Fruit fly (Drosophila melanogaster) whole organism, embryonic: Measurements from ENCODE around the gene Mkk4.

Experiments used
- C15 ChIP-seq: fragments of 200-800 bp; sonication (Bioruptor generic); IDR thresholded peaks from 3 replicates; pipeline ENCODE4 v1.3.6; 2022; ENCODE audit warnings: missing biosample characterization, missing genetic modification characterization
- CG10267 ChIP-seq: fragments of 200-800 bp; sonication (Bioruptor generic); optimal IDR thresholded peaks from 2 replicates; lab custom pipeline; 2018; ENCODE audit warnings: missing biosample characterization, mild to moderate bottlenecking, missing genetic modification characterization, moderate library complexity
- CG12659 ChIP-seq: fragments of 200-800 bp; sonication (Bioruptor generic); optimal IDR thresholded peaks from 3 replicates; lab custom pipeline; 2017; ENCODE audit warnings: mild to moderate bottlenecking, missing biosample characterization, missing genetic modification reagents, missing genetic modification characterization
- CG13287 ChIP-seq: fragments of 200-800 bp; sonication (Bioruptor generic); IDR thresholded peaks from 2 replicates; pipeline ENCODE4 v1.3.6; 2022; ENCODE audit warnings: missing biosample characterization, missing genetic modification characterization; ENCODE audit not compliant: partially characterized antibody
- CG13894 ChIP-seq: fragments of 200-800 bp; sonication (Bioruptor generic); optimal IDR thresholded peaks from 3 replicates; lab custom pipeline; 2018; ENCODE audit warnings: missing biosample characterization, mild to moderate bottlenecking, missing genetic modification characterization, moderate library complexity
- CG15479 ChIP-seq: fragments of 200-800 bp; sonication (Bioruptor generic); optimal IDR thresholded peaks from 3 replicates; lab custom pipeline; 2019; ENCODE audit warnings: missing biosample characterization, mild to moderate bottlenecking, missing genetic modification characterization, moderate library complexity
- CG18619 ChIP-seq: fragments of 200-800 bp; sonication (Bioruptor generic); optimal IDR thresholded peaks from 3 replicates; lab custom pipeline; 2017; ENCODE audit warnings: missing biosample characterization, mild to moderate bottlenecking, missing genetic modification characterization
- CG2875 ChIP-seq: fragments of 200-800 bp; sonication (Bioruptor generic); optimal IDR thresholded peaks from 2 replicates; lab custom pipeline; 2017; ENCODE audit warnings: missing biosample characterization, mild to moderate bottlenecking, missing genetic modification characterization, missing genetic modification reagents
- CG4404 ChIP-seq: fragments of 200-800 bp; sonication (Bioruptor generic); IDR thresholded peaks from 2 replicates; pipeline ENCODE4 v1.3.6; 2022; ENCODE audit warnings: missing biosample characterization, missing genetic modification characterization
- CG6683 ChIP-seq: fragments of 200-800 bp; sonication (Bioruptor generic); optimal IDR thresholded peaks from 2 replicates; lab custom pipeline; 2017; ENCODE audit warnings: missing biosample characterization, mild to moderate bottlenecking, missing genetic modification characterization, missing genetic modification reagents
- CG7556 ChIP-seq: fragments of 200-800 bp; sonication (Bioruptor generic); optimal IDR thresholded peaks from 2 replicates; lab custom pipeline; 2017; ENCODE audit warnings: missing biosample characterization, mild to moderate bottlenecking, missing genetic modification characterization
- CG8388 ChIP-seq: fragments of 200-800 bp; sonication (Bioruptor generic); optimal IDR thresholded peaks from 2 replicates; lab custom pipeline; 2019; ENCODE audit warnings: missing biosample characterization, mild to moderate bottlenecking, missing genetic modification characterization, moderate library complexity
- CHES-1-like ChIP-seq: fragments of 200-800 bp; sonication (Bioruptor generic); optimal IDR thresholded peaks from 2 replicates; lab custom pipeline; 2016; ENCODE audit warnings: missing biosample characterization, missing genetic modification characterization
- CTCF ChIP-seq: fragments of 200-800 bp; sonication (Bioruptor generic); optimal IDR thresholded peaks from 2 replicates; lab custom pipeline; 2017; ENCODE audit warnings: missing biosample characterization, mild to moderate bottlenecking, missing genetic modification characterization, moderate library complexity
- CkIIα-i1 ChIP-seq: fragments of 200-800 bp; sonication (Bioruptor generic); IDR thresholded peaks from 2 replicates; pipeline ENCODE4 v1.3.6; 2022; ENCODE audit warnings: missing biosample characterization, missing genetic modification characterization
- Dek ChIP-seq: fragments of 200-800 bp; sonication (Bioruptor generic); optimal IDR thresholded peaks from 3 replicates; lab custom pipeline; 2019; ENCODE audit warnings: missing biosample characterization, mild to moderate bottlenecking, missing genetic modification characterization, moderate library complexity
- HmgD ChIP-seq: fragments of 200-800 bp; sonication (Bioruptor generic); optimal IDR thresholded peaks from 3 replicates; lab custom pipeline; 2016; ENCODE audit warnings: missing biosample characterization, missing genetic modification characterization
- Med ChIP-seq: fragments of 200-800 bp; sonication (Bioruptor generic); peaks from one replicate; lab custom pipeline; 2016; ENCODE audit warnings: missing biosample characterization, missing genetic modification characterization, mild to moderate bottlenecking, inconsistent platforms, moderate library complexity
- Nf-YA ChIP-seq: fragments of 200-800 bp; sonication (Bioruptor generic); IDR thresholded peaks from 2 replicates; pipeline ENCODE4 v1.3.6; 2022; ENCODE audit warnings: missing biosample characterization, missing genetic modification characterization
- PHDP ChIP-seq: fragments of 200-800 bp; sonication (Bioruptor generic); optimal IDR thresholded peaks from 3 replicates; lab custom pipeline; 2018; ENCODE audit warnings: missing biosample characterization, mild to moderate bottlenecking, missing genetic modification characterization, moderate library complexity
- Ravus ChIP-seq: fragments of 200-800 bp; sonication (Bioruptor generic); IDR thresholded peaks from 2 replicates; pipeline ENCODE4 v1.3.6; 2022; ENCODE audit warnings: missing biosample characterization, missing genetic modification characterization
- Rx ChIP-seq: fragments of 200-800 bp; sonication (Bioruptor generic); IDR thresholded peaks from 2 replicates; pipeline ENCODE4 v1.3.6; 2022; ENCODE audit warnings: missing biosample characterization, missing genetic modification characterization
- Sox102F ChIP-seq: fragments of 200-800 bp; sonication (Bioruptor generic); optimal IDR thresholded peaks from 2 replicates; lab custom pipeline; 2018; ENCODE audit warnings: missing biosample characterization, mild to moderate bottlenecking, missing genetic modification characterization, moderate library complexity
- Spps ChIP-seq: fragments of 200-800 bp; sonication (Bioruptor generic); optimal IDR thresholded peaks from 2 replicates; lab custom pipeline; 2018; ENCODE audit warnings: missing biosample characterization, mild to moderate bottlenecking, missing genetic modification characterization
- Sry-δ ChIP-seq: fragments of 200-800 bp; sonication (Bioruptor generic); optimal IDR thresholded peaks from 2 replicates; lab custom pipeline; 2016; ENCODE audit warnings: missing biosample characterization, missing genetic modification characterization
- Trl ChIP-seq, 3 experiments: fragments of >200 bp in 2 of 3; fragments of 200-800 bp in 1 of 3; sonication (Bioruptor generic) in 1 of 3; optimal IDR thresholded peaks; 2 replicates in 1 of 3; 3 replicates in 2 of 3; lab custom pipeline; 2016 to 2017; ENCODE audit warnings: missing biosample characterization in 1 of 3, missing genetic modification characterization in 1 of 3
- Vsx1 ChIP-seq: fragments of 200-800 bp; sonication (Bioruptor generic); optimal IDR thresholded peaks from 2 replicates; lab custom pipeline; 2017; ENCODE audit warnings: missing biosample characterization, mild to moderate bottlenecking, missing genetic modification characterization, missing genetic modification reagents
- ato ChIP-seq: fragments of 200-800 bp; sonication (Bioruptor generic); IDR thresholded peaks from 2 replicates; pipeline ENCODE4 v1.3.6; 2022; ENCODE audit warnings: missing biosample characterization, missing genetic modification characterization; ENCODE audit not compliant: partially characterized antibody
- chinmo ChIP-seq: fragments of 200-800 bp; sonication (Bioruptor generic); IDR thresholded peaks from 4 replicates; pipeline ENCODE4 v1.3.6; 2022; ENCODE audit warnings: missing biosample characterization, missing genetic modification characterization; ENCODE audit not compliant: partially characterized antibody
- croc ChIP-seq: fragments of 200-800 bp; sonication (Bioruptor generic); conservative IDR thresholded peaks from 3 replicates; pipeline ENCODE4 v1.3.6; 2022; ENCODE audit warnings: missing biosample characterization, missing genetic modification characterization
- crol ChIP-seq: fragments of 200-800 bp; sonication (Bioruptor generic); IDR thresholded peaks from 2 replicates; pipeline ENCODE4 v1.3.6; 2022; ENCODE audit warnings: missing biosample characterization, missing genetic modification characterization
- cwo ChIP-seq: fragments of 200-800 bp; sonication (Bioruptor generic); optimal IDR thresholded peaks from 3 replicates; lab custom pipeline; 2017; ENCODE audit warnings: missing biosample characterization, missing genetic modification characterization, mild to moderate bottlenecking, moderate library complexity, missing genetic modification reagents
- dysf ChIP-seq: fragments of 200-800 bp; sonication (Bioruptor generic); IDR thresholded peaks from 3 replicates; pipeline ENCODE4 v1.3.6; 2022; ENCODE audit warnings: missing biosample characterization, missing genetic modification characterization
- fd102C ChIP-seq: fragments of 200-800 bp; sonication (Bioruptor generic); optimal IDR thresholded peaks from 2 replicates; lab custom pipeline; 2018; ENCODE audit warnings: missing biosample characterization, mild to moderate bottlenecking, missing genetic modification characterization, moderate library complexity
- gcm2 ChIP-seq: fragments of 200-800 bp; sonication (Bioruptor generic); optimal IDR thresholded peaks from 2 replicates; lab custom pipeline; 2016; ENCODE audit warnings: missing biosample characterization, missing genetic modification characterization
- gfzf ChIP-seq: fragments of 200-800 bp; sonication (Bioruptor generic); optimal IDR thresholded peaks from 2 replicates; lab custom pipeline; 2016; ENCODE audit warnings: missing biosample characterization, mild to moderate bottlenecking, missing genetic modification characterization, moderate library complexity
- h ChIP-seq: fragments of >200 bp; optimal IDR thresholded peaks from 2 replicates; lab custom pipeline; 2017
- hb ChIP-seq: fragments of 200-800 bp; sonication (Bioruptor generic); IDR thresholded peaks from 3 replicates; pipeline ENCODE4 v1.3.6; 2022; ENCODE audit warnings: missing biosample characterization, missing genetic modification characterization; ENCODE audit not compliant: partially characterized antibody
- ind ChIP-seq: fragments of 200-800 bp; sonication (Bioruptor generic); optimal IDR thresholded peaks from 3 replicates; lab custom pipeline; 2016; ENCODE audit warnings: missing biosample characterization, missing genetic modification characterization
- klu ChIP-seq: fragments of 200-800 bp; sonication (Bioruptor generic); IDR thresholded peaks from 2 replicates; pipeline ENCODE4 v1.3.6; 2022; ENCODE audit warnings: missing biosample characterization, missing genetic modification characterization
- pan ChIP-seq, 4 experiments: fragments of >200 bp in 3 of 4; fragments of 200-800 bp in 1 of 4; sonication (Bioruptor generic) in 1 of 4; optimal IDR thresholded peaks in 3 of 4; IDR thresholded peaks in 1 of 4; 2 replicates each; pipeline versions ENCODE4 v1.3.6 to Lab custom; 2017 to 2022; ENCODE audit warnings: missing biosample characterization in 2 of 4, missing genetic modification characterization in 2 of 4, mixed read lengths in 1 of 4
- prd ChIP-seq, 3 experiments: fragments of >200 bp in 2 of 3; fragments of 200-800 bp in 1 of 3; sonication (Bioruptor generic) in 1 of 3; optimal IDR thresholded peaks in 2 of 3; IDR thresholded peaks in 1 of 3; 2 replicates in 2 of 3; 3 replicates in 1 of 3; pipeline versions ENCODE4 v1.3.6 to Lab custom; 2017 to 2022; ENCODE audit warnings: missing biosample characterization in 1 of 3, missing genetic modification characterization in 1 of 3
- sisA ChIP-seq: fragments of 200-800 bp; sonication (Bioruptor generic); IDR thresholded peaks from 2 replicates; pipeline ENCODE4 v1.3.6; 2022; ENCODE audit warnings: missing biosample characterization, missing genetic modification characterization
- tio ChIP-seq: fragments of 200-800 bp; sonication (Bioruptor generic); optimal IDR thresholded peaks from 2 replicates; lab custom pipeline; 2017; ENCODE audit warnings: missing biosample characterization, missing genetic modification characterization, inconsistent platforms
- toy ChIP-seq: fragments of 200-800 bp; sonication (Bioruptor generic); IDR thresholded peaks from 2 replicates; pipeline ENCODE4 v1.3.6; 2022; ENCODE audit warnings: missing biosample characterization, missing genetic modification characterization
- usp ChIP-seq: fragments of >200 bp; optimal IDR thresholded peaks from 2 replicates; lab custom pipeline; 2017; ENCODE audit warnings: missing biosample characterization, missing genetic modification characterization
- vfl ChIP-seq: fragments of 200-800 bp; sonication (Bioruptor generic); optimal IDR thresholded peaks from 2 replicates; lab custom pipeline; 2016; ENCODE audit warnings: missing biosample characterization, missing genetic modification characterization

Mkk4 gene

DNA sequence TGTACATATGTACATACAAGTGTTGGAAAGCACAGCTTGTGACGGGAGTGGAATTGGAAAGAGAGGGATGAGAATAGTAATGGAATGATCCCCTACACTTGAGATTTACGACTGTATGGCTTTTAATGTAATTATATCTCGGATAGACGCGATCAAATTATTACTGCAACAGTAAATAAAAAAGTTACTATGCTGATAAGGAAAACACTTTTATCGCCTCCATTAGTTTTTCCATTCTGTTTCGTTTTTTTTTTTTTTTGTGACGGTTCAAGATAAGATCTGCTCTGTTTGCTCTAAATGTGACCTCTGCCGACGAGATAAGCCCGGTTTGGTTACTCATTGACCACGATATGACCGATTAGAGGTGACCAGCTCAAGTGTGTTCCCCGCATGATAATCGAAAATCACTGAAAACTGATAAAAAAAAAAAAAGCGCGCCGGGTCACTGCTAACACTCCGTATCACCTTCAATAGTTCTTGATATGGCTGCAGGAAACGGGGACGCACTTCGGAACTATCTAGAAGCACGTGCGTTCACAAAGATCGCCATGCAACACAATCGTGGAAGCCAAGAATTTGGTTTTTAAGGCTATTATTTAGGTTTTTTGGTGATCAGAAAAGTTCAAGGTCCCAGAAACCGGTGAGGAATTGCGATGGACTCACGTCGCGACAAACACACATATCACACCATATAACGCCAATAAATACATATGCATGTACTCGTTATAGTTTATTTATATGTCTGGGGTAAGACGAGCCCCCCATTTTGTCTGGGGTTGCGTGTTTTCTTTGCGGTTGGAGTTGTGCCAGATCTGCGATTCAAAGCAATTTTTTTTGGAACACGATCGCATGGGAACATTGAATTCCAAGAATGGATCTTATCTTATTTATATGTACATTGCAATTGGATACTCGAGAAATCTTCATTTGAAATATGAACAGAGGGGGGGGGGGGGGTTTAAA lies 20.2 kb upstream of the Mkk4 start, which contains the start of gene p (continued):
- TF ChIP-seq Sry-δ (GFP tag; lab: Kevin White, UChicago) = no peak
- TF ChIP-seq hb (GFP tag; lab: Robert Waterston, UW) = no peak
- TF ChIP-seq Med (GFP tag; lab: Kevin White, UChicago) = peak; percentile 77
- 0 out of 3 replicates have a peak, but pooled peaks have one; percentile 11 for TF ChIP-seq dysf (GFP tag; lab: Robert Waterston, UW)
- peak; percentile 30 for TF ChIP-seq ind (GFP tag; lab: Kevin White, UChicago)
- TF ChIP-seq sisA (GFP tag; lab: Robert Waterston, UW) = no peak
- TF ChIP-seq C15 (GFP tag; lab: Robert Waterston, UW) = no peak
- TF ChIP-seq Sox102F = peak; percentile 41
- TF ChIP-seq PHDP (tag; lab: Kevin White, UChicago) = peak; percentile 56
- no peak for TF ChIP-seq HmgD (GFP tag; lab: Kevin White, UChicago)
- TF ChIP-seq gcm2 (GFP tag; lab: Kevin White, UChicago) = no peak
- TF ChIP-seq gfzf = no peak
- peak; percentile 68 for TF ChIP-seq CG15479 (GFP tag; lab: Kevin White, UChicago)
- TF ChIP-seq Ravus (GFP tag; lab: Robert Waterston, UW) = no peak
- no peak for TF ChIP-seq CG8388 (GFP tag; lab: Kevin White, UChicago)
- TF ChIP-seq CHES-1-like (GFP tag; lab: Kevin White, UChicago) = peak; percentile 10
- TF ChIP-seq Rx (GFP tag; lab: Robert Waterston, UW) = no peak
- no peak for TF ChIP-seq fd102C (GFP tag; lab: Kevin White, UChicago)
- no peak for TF ChIP-seq CG2875 (GFP tag; lab: Kevin White, UChicago)
- TF ChIP-seq pan (optimal IDR thresholded peaks at IDR 0.05; lab: Kevin White, UChicago) = no peak
- peak in 1 of 2 experiments; percentile 45 for TF ChIP-seq pan (GFP tag; optimal IDR thresholded peaks at IDR 0.05 in 1 of 2, IDR thresholded peaks at IDR 0.05 in 1 of 2)
- no peak for TF ChIP-seq Dek (tag; lab: Kevin White, UChicago)
- peak; percentile 33 for TF ChIP-seq tio (GFP tag; lab: Kevin White, UChicago)
- peak; percentile 78 for TF ChIP-seq cwo (GFP tag; lab: Kevin White, UChicago)
- TF ChIP-seq crol (GFP tag; lab: Robert Waterston, UW) = no peak
- TF ChIP-seq h (lab: Kevin White, UChicago) = no peak
- TF ChIP-seq CkIIα-i1 (GFP tag; lab: Robert Waterston, UW) = no peak
- TF ChIP-seq CG4404 (GFP tag; lab: Robert Waterston, UW) = no peak
- TF ChIP-seq Nf-YA = no peak
- TF ChIP-seq CG10267 (tag; lab: Kevin White, UChicago) = peak; percentile 77
- peak; percentile 43 for TF ChIP-seq CG12659 (GFP tag; lab: Kevin White, UChicago)
- peak; percentile 32 for TF ChIP-seq CG13894 (tag; lab: Kevin White, UChicago)
- TF ChIP-seq croc = no peak
- 0 out of 4 replicates have a peak, but pooled peaks have one; percentile 68 for TF ChIP-seq chinmo (GFP tag; lab: Robert Waterston, UW)
- no peak for TF ChIP-seq ato (GFP tag; lab: Robert Waterston, UW)
- TF ChIP-seq Vsx1 (GFP tag; lab: Kevin White, UChicago) = no peak
- TF ChIP-seq prd (optimal IDR thresholded peaks at IDR 0.05; lab: Kevin White, UChicago) = no peak
- TF ChIP-seq prd (GFP tag; IDR thresholded peaks at IDR 0.05; lab: Robert Waterston, UW) = peak; percentile 37; the same call in 1 of the 3 replicates
- no peak for TF ChIP-seq CG6683
- no peak for TF ChIP-seq Spps (tag; lab: Kevin White, UChicago)
- no peak for TF ChIP-seq CG13287 (GFP tag; lab: Robert Waterston, UW)
- no peak for TF ChIP-seq CG18619
- TF ChIP-seq klu = no peak
- TF ChIP-seq CG7556 (GFP tag; lab: Kevin White, UChicago) = peak; percentile 61
- no peak for TF ChIP-seq usp (GFP tag; lab: Kevin White, UChicago)
- TF ChIP-seq Trl (optimal IDR thresholded peaks at IDR 0.05; lab: Kevin White, UChicago) = no peak
- TF ChIP-seq Trl (GFP tag; optimal IDR thresholded peaks at IDR 0.05; lab: Kevin White, UChicago) = peak; percentile 27
- TF ChIP-seq toy = no peak
- peak; percentile 11 for TF ChIP-seq CTCF (GFP tag; lab: Kevin White, UChicago)
- no peak for TF ChIP-seq vfl (GFP tag; lab: Kevin White, UChicago)
